Fruit fly (Drosophila melanogaster): ENCODE data around the gene Irp-1B.

DNA sequence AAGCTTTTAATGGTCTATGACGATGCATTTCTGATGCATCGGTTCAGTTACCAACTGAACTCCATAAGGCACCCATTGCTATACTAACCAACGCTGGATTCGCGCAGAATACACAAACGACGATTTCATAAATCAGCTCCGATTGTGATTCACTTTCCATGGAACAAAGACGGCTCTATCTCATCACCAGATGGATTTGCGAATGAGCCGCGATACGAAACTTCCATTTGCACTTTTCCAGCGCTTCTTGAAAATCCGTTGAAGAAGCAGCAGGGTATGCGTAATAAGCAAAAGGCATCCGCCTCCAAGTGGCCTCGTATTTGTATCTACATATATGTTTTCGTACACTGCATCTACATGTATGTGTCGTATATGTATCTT lies 20.1 kb downstream of the Irp-1B start:
- TF ChIP-seq h (optimal IDR thresholded peaks at IDR 0.05) (no peak), Myc (optimal IDR thresholded peaks at IDR 0.05) (no peak), psq (optimal IDR thresholded peaks at IDR 0.05) (no peak)

Measured in Kc167 (cell line).